Worm (Caenorhabditis elegans) whole organism, L1 larva: ENCODE data around the gene clec-165.

ENCODE experiments used
- C04F5.9 ChIP-seq: sonication (generic microtip); optimal IDR thresholded peaks from 2 replicates; lab custom pipeline; 2016; ENCODE audit warnings: missing genetic modification characterization, missing compliant biosample characterization
- C34B4.2 ChIP-seq: sonication (generic microtip); optimal IDR thresholded peaks from 2 replicates; lab custom pipeline; 2017; ENCODE audit warnings: mild to moderate bottlenecking, missing genetic modification characterization, missing compliant biosample characterization
- F16B12.6 ChIP-seq: fragments of 150-350 bp; optimal IDR thresholded peaks from 2 replicates; lab custom pipeline; 2014; ENCODE audit warnings: missing biosample characterization, missing genetic modification characterization
- blmp-1 ChIP-seq: fragments of 150-350 bp; optimal IDR thresholded peaks from 2 replicates; lab custom pipeline; 2014; ENCODE audit warnings: missing biosample characterization, missing genetic modification characterization
- ceh-8 ChIP-seq: fragments of 200-800 bp; sonication (Bioruptor generic); optimal IDR thresholded peaks from 2 replicates; lab custom pipeline; 2018; ENCODE audit warnings: mild to moderate bottlenecking, missing genetic modification characterization, moderate library complexity, missing compliant biosample characterization
- ceh-82 ChIP-seq, 3 experiments: fragments of 150-350 bp in 1 of 3; sonication (generic microtip) in 2 of 3; optimal IDR thresholded peaks; 2 replicates each; lab custom pipeline; 2014 to 2017; ENCODE audit warnings: missing biosample characterization in 3 of 3, missing genetic modification characterization in 3 of 3
- ces-1 ChIP-seq: fragments of 150-350 bp; optimal IDR thresholded peaks from 2 replicates; lab custom pipeline; 2014; ENCODE audit warnings: missing biosample characterization, missing genetic modification reagents, missing genetic modification characterization
- efl-1 ChIP-seq, 4 experiments: fragments of 150-350 bp; optimal IDR thresholded peaks in 3 of 4; peaks in 1 of 4; 1 replicate in 1 of 4; 2 replicates in 3 of 4; lab custom pipeline; 2014; ENCODE audit warnings: missing biosample characterization in 2 of 4, missing genetic modification characterization in 2 of 4, missing genetic modification reagents in 2 of 4
- egl-27 ChIP-seq, 2 experiments: fragments of 150-350 bp in 1 of 2; sonication (generic microtip); optimal IDR thresholded peaks; 3 replicates each; lab custom pipeline; 2017 to 2018; ENCODE audit warnings: missing biosample characterization in 2 of 2, missing genetic modification characterization in 2 of 2, missing genetic modification reagents in 2 of 2
- elt-2 ChIP-seq: sonication (generic microtip); optimal IDR thresholded peaks from 2 replicates; lab custom pipeline; 2016; ENCODE audit warnings: missing genetic modification characterization, mild to moderate bottlenecking, inconsistent platforms, missing compliant biosample characterization, missing genetic modification reagents
- fkh-10 ChIP-seq: sonication (generic microtip); optimal IDR thresholded peaks from 2 replicates; lab custom pipeline; 2017; ENCODE audit warnings: missing biosample characterization, missing genetic modification reagents, missing genetic modification characterization
- fkh-4 ChIP-seq: sonication (generic microtip); optimal IDR thresholded peaks from 2 replicates; lab custom pipeline; 2016; ENCODE audit warnings: missing compliant biosample characterization, missing genetic modification characterization, borderline replicate concordance
- fos-1 ChIP-seq: fragments of 150-350 bp; optimal IDR thresholded peaks from 2 replicates; lab custom pipeline; 2014; ENCODE audit warnings: missing biosample characterization, missing genetic modification characterization
- hpl-2 ChIP-seq: fragments of 150-350 bp; optimal IDR thresholded peaks from 2 replicates; lab custom pipeline; 2014; ENCODE audit warnings: missing biosample characterization, missing genetic modification reagents, missing genetic modification characterization
- isw-1 ChIP-seq: fragments of 200-800 bp; sonication (Bioruptor generic); IDR thresholded peaks from 2 replicates; pipeline ENCODE4 v1.3.6; 2022; ENCODE audit warnings: missing genetic modification characterization, missing compliant biosample characterization
- jun-1 ChIP-seq: fragments of 150-350 bp; optimal IDR thresholded peaks from 2 replicates; lab custom pipeline; 2014; ENCODE audit warnings: missing biosample characterization, missing genetic modification reagents, missing genetic modification characterization
- lin-14 ChIP-seq: fragments of 200-800 bp; sonication (Bioruptor generic); optimal IDR thresholded peaks from 2 replicates; lab custom pipeline; 2018; ENCODE audit warnings: mild to moderate bottlenecking, missing genetic modification characterization, moderate library complexity, missing compliant biosample characterization
- lin-15B ChIP-seq: fragments of 150-350 bp; sonication (generic microtip); optimal IDR thresholded peaks from 3 replicates; lab custom pipeline; 2014; ENCODE audit warnings: missing biosample characterization, missing genetic modification characterization
- lin-39 ChIP-seq: fragments of 150-350 bp; optimal IDR thresholded peaks from 2 replicates; lab custom pipeline; 2014; ENCODE audit warnings: missing biosample characterization, missing genetic modification reagents, missing genetic modification characterization
- lir-3 ChIP-seq: sonication (generic microtip); optimal IDR thresholded peaks from 2 replicates; lab custom pipeline; 2016; ENCODE audit warnings: mild to moderate bottlenecking, missing genetic modification characterization, moderate library complexity, missing compliant biosample characterization; ENCODE audit not compliant: poor library complexity
- lsy-2 ChIP-seq, 2 experiments: fragments of 150-350 bp; optimal IDR thresholded peaks; 2 replicates each; lab custom pipeline; 2014; ENCODE audit warnings: missing biosample characterization in 2 of 2, missing genetic modification characterization in 2 of 2
- mdl-1 ChIP-seq, 2 experiments: fragments of 150-350 bp; optimal IDR thresholded peaks; 2 replicates each; lab custom pipeline; 2014 to 2017; ENCODE audit warnings: missing biosample characterization in 2 of 2, missing genetic modification characterization in 2 of 2, inconsistent platforms in 1 of 2
- mep-1 ChIP-seq: fragments of 150-350 bp; optimal IDR thresholded peaks from 2 replicates; lab custom pipeline; 2014; ENCODE audit warnings: missing biosample characterization, missing genetic modification characterization
- nhr-11 ChIP-seq: fragments of 150-350 bp; optimal IDR thresholded peaks from 2 replicates; lab custom pipeline; 2014; ENCODE audit warnings: missing biosample characterization, missing genetic modification characterization
- nhr-12 ChIP-seq: sonication (generic microtip); optimal IDR thresholded peaks from 2 replicates; lab custom pipeline; 2017; ENCODE audit warnings: missing biosample characterization, missing genetic modification characterization
- nhr-19 ChIP-seq: fragments of 200-800 bp; sonication (Bioruptor generic); conservative IDR thresholded peaks from 2 replicates; pipeline ENCODE4 v1.3.6; 2022; ENCODE audit warnings: missing genetic modification characterization, missing compliant biosample characterization
- nhr-20 ChIP-seq: sonication (generic microtip); optimal IDR thresholded peaks from 2 replicates; lab custom pipeline; 2016; ENCODE audit warnings: mild to moderate bottlenecking, missing genetic modification characterization, missing compliant biosample characterization
- nhr-28 ChIP-seq: fragments of 150-350 bp; optimal IDR thresholded peaks from 2 replicates; lab custom pipeline; 2014; ENCODE audit warnings: missing biosample characterization, missing genetic modification characterization
- nhr-47 ChIP-seq: sonication (generic microtip); optimal IDR thresholded peaks from 2 replicates; lab custom pipeline; 2016; ENCODE audit warnings: mild to moderate bottlenecking, missing genetic modification characterization, moderate library complexity, missing compliant biosample characterization
- nhr-76 ChIP-seq: sonication (generic microtip); optimal IDR thresholded peaks from 2 replicates; lab custom pipeline; 2017; ENCODE audit warnings: missing biosample characterization, missing genetic modification characterization
- nhr-77 ChIP-seq: fragments of 150-350 bp; optimal IDR thresholded peaks from 2 replicates; lab custom pipeline; 2014; ENCODE audit warnings: missing biosample characterization, missing genetic modification characterization
- pax-3 ChIP-seq: fragments of 200-800 bp; sonication (Bioruptor generic); optimal IDR thresholded peaks from 2 replicates; lab custom pipeline; 2018; ENCODE audit warnings: mild to moderate bottlenecking, missing genetic modification characterization, moderate library complexity, missing compliant biosample characterization
- rnt-1 ChIP-seq: sonication (generic microtip); optimal IDR thresholded peaks from 2 replicates; lab custom pipeline; 2016; ENCODE audit warnings: mild to moderate bottlenecking, missing genetic modification characterization, moderate library complexity, missing compliant biosample characterization
- skn-1 ChIP-seq: fragments of 150-350 bp; optimal IDR thresholded peaks from 2 replicates; lab custom pipeline; 2014; ENCODE audit warnings: missing biosample characterization, missing genetic modification characterization
- snu-23 ChIP-seq: sonication (generic microtip); optimal IDR thresholded peaks from 2 replicates; lab custom pipeline; 2016; ENCODE audit warnings: missing genetic modification characterization, missing compliant biosample characterization
- sox-4 ChIP-seq: sonication (generic microtip); optimal IDR thresholded peaks from 2 replicates; lab custom pipeline; 2016; ENCODE audit warnings: missing genetic modification characterization, missing compliant biosample characterization
- sptf-1 ChIP-seq: fragments of 150-350 bp; optimal IDR thresholded peaks from 2 replicates; lab custom pipeline; 2014; ENCODE audit warnings: missing biosample characterization, missing genetic modification characterization
- swsn-7 ChIP-seq: sonication (generic microtip); optimal IDR thresholded peaks from 2 replicates; lab custom pipeline; 2016; ENCODE audit warnings: missing genetic modification characterization, missing compliant biosample characterization
- tbx-2 ChIP-seq: sonication (generic microtip); optimal IDR thresholded peaks from 2 replicates; lab custom pipeline; 2016; ENCODE audit warnings: missing genetic modification characterization, missing compliant biosample characterization
- tlp-1 ChIP-seq: fragments of 150-350 bp; optimal IDR thresholded peaks from 2 replicates; lab custom pipeline; 2014; ENCODE audit warnings: missing biosample characterization, missing genetic modification characterization
- unc-130 ChIP-seq: fragments of 150-350 bp; optimal IDR thresholded peaks from 2 replicates; lab custom pipeline; 2017; ENCODE audit warnings: missing biosample characterization, missing genetic modification characterization, inconsistent platforms
- unc-30 ChIP-seq: sonication (generic microtip); optimal IDR thresholded peaks from 2 replicates; lab custom pipeline; 2017; ENCODE audit warnings: missing biosample characterization, missing genetic modification characterization
- unc-98 ChIP-seq: fragments of 200-800 bp; sonication (Bioruptor generic); IDR thresholded peaks from 2 replicates; pipeline ENCODE4 v1.3.6; 2022; ENCODE audit warnings: missing genetic modification characterization, missing compliant biosample characterization
- zag-1 ChIP-seq: fragments of 150-350 bp; optimal IDR thresholded peaks from 2 replicates; lab custom pipeline; 2014; ENCODE audit warnings: missing biosample characterization, missing genetic modification characterization
- ztf-11 ChIP-seq, 2 experiments: sonication (generic microtip); optimal IDR thresholded peaks; 2 replicates each; lab custom pipeline; 2016 to 2017; ENCODE audit warnings: missing genetic modification characterization in 2 of 2, missing biosample characterization in 1 of 2, missing compliant biosample characterization in 1 of 2
- ztf-4 ChIP-seq: fragments of 150-350 bp; optimal IDR thresholded peaks from 2 replicates; lab custom pipeline; 2014; ENCODE audit warnings: missing biosample characterization, missing genetic modification characterization

Gene clec-165

DNA sequence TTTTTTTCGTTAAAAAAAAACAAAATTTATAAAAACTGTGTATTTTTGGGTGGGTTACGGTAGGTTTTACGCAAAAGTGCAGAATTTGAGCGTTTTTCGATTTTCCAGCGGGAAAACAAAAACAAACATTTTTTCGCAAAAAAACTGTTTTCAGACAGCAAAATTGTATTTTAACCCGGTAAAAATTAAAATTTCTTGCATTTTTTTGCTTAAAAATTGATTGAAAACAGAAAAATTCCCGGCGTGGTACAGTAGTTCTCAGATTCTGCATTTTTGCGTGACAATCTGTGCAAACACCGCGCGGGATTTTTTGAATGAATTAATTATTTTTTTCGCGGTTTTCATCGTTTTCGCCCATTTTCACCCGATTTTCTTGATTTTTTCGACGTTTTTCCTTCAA, 30.4 kb upstream of the clec-165 start:
- TF ChIP-seq ceh-8 (GFP tag; lab: Kevin White, UChicago) = no peak
- TF ChIP-seq nhr-76 (tag; lab: Kevin White, UChicago) = no peak
- no peak for TF ChIP-seq fkh-4 (tag; lab: Kevin White, UChicago)
- no peak for TF ChIP-seq C04F5.9 (tag; lab: Kevin White, UChicago)
- no peak for TF ChIP-seq isw-1 (GFP tag; lab: Robert Waterston, UW)
- TF ChIP-seq lin-39 = no peak
- TF ChIP-seq ztf-4 (tag; lab: Kevin White, UChicago) = no peak
- peak; percentile 5 for TF ChIP-seq F16B12.6 (tag; lab: Kevin White, UChicago)
- no peak for TF ChIP-seq pax-3 (tag; lab: Kevin White, UChicago)
- peak in 1 of 2 experiments; percentile 28 for TF ChIP-seq lsy-2 (tag; optimal IDR thresholded peaks at IDR 0.05; lab: Kevin White, UChicago)
- TF ChIP-seq mdl-1 (tag; optimal IDR thresholded peaks at IDR 0.05; lab: Kevin White, UChicago) = no peak
- no peak for TF ChIP-seq efl-1 (optimal IDR thresholded peaks at IDR 0.05; lab: Kevin White, UChicago)
- peak in 1 of 2 experiments; percentile 3 for TF ChIP-seq efl-1 (GFP tag; optimal IDR thresholded peaks at IDR 0.05 in 1 of 2; lab: Kevin White, UChicago)
- TF ChIP-seq nhr-28 (tag; lab: Kevin White, UChicago) = no peak
- TF ChIP-seq ztf-11 (tag; optimal IDR thresholded peaks at IDR 0.05; lab: Kevin White, UChicago) = no peak
- TF ChIP-seq, all 84 proteins: peak for 3

DNA sequence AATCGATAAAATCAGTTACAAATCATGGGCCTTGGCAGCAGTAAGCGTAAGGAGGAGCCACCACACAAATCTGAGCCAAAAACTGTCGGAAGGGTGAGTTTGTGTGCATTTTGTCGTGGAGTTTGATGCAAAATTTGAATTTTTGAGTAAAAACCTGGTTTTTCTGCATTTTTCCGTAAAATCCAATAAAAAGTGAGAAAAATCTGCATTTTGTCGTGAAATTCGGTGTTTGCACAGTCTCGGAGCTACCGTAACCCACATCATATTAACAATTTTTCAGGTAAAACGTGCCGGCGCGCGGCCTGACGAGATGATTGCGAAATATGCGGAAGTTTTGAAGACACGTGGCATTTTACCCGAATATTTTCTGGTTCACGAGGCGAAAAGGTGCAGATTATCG, 29.2 kb upstream of the clec-165 start:
- no peak for TF ChIP-seq efl-1 (optimal IDR thresholded peaks at IDR 0.05; lab: Kevin White, UChicago)
- peak in 1 of 2 experiments; percentile 10 for TF ChIP-seq efl-1 (GFP tag; optimal IDR thresholded peaks at IDR 0.05 in 1 of 2; lab: Kevin White, UChicago)
- no peak for TF ChIP-seq nhr-28 (tag; lab: Kevin White, UChicago)

DNA sequence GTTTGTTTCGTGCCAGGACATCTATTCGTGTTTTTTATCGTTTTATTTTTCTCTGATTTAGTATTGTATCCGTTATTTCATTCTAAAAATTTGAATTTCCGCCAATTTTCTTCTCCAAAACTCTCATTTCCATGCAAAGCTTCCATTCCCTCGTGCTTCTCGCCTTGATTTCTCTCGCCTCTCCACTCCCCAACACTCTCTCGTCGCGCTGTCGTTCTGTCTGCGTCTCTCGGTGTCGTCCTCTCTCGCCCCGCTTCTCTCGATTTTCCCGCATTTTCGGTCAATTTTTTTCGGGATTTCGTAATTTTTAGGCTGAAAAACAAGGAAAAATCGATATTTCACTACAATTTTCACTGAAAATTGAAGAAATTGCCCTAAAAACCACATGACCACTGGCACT, 27.9 kb upstream of the clec-165 start, which contains the start of gene C09E9.1:
TSS of gene C09E9.1 (plus strand) at position 286 of the 400 bp plus-strand sequence.
- TF ChIP-seq nhr-19 (GFP tag; lab: Robert Waterston, UW) (peak; percentile 40), nhr-28 (tag; lab: Kevin White, UChicago) (no peak), rnt-1 (peak; percentile 74), nhr-76 (tag; lab: Kevin White, UChicago) (no peak), tlp-1 (tag; lab: Kevin White, UChicago) (no peak), mdl-1 (tag; optimal IDR thresholded peaks at IDR 0.05; lab: Kevin White, UChicago) (peak; percentile 89 to 98), lsy-2 (tag; optimal IDR thresholded peaks at IDR 0.05; lab: Kevin White, UChicago) (peak; percentile 67 to 73), C34B4.2 (tag; lab: Kevin White, UChicago) (no peak), fkh-10 (GFP tag; lab: Kevin White, UChicago) (no peak), snu-23 (GFP tag; lab: Kevin White, UChicago) (peak; percentile 75), nhr-11 (tag; lab: Kevin White, UChicago) (peak; percentile 39), lir-3 (no peak), ces-1 (GFP tag; lab: Kevin White, UChicago) (no peak), tbx-2 (tag; lab: Kevin White, UChicago) (peak; percentile 73), ceh-82 (tag; optimal IDR thresholded peaks at IDR 0.05; lab: Kevin White, UChicago) (peak in 2 of 3 experiments; percentile 25 to 71), unc-98 (GFP tag; lab: Robert Waterston, UW) (no peak), egl-27 (tag; optimal IDR thresholded peaks at IDR 0.05; lab: Kevin White, UChicago) (no peak), sox-4 (tag; lab: Kevin White, UChicago) (no peak), hpl-2 (no peak), skn-1 (tag; lab: Kevin White, UChicago) (peak; percentile 76), mep-1 (peak; percentile 67), nhr-77 (tag; lab: Kevin White, UChicago) (no peak), elt-2 (peak; percentile 50), ceh-8 (GFP tag; lab: Kevin White, UChicago) (no peak), sptf-1 (tag; lab: Kevin White, UChicago) (no peak), efl-1 (optimal IDR thresholded peaks at IDR 0.05; lab: Kevin White, UChicago) (peak; percentile 84 to 90), efl-1 (GFP tag; optimal IDR thresholded peaks at IDR 0.05 in 1 of 2; lab: Kevin White, UChicago) (peak; percentile 88 to 98), isw-1 (GFP tag; lab: Robert Waterston, UW) (peak; percentile 60), nhr-12 (tag; lab: Kevin White, UChicago) (no peak), unc-130 (no peak), unc-30 (no peak), jun-1 (tag; lab: Kevin White, UChicago) (peak; percentile 59), lin-14 (GFP tag; lab: Kevin White, UChicago) (peak; percentile 79), lin-15B (tag; lab: Kevin White, UChicago) (peak; percentile 77), zag-1 (tag; lab: Kevin White, UChicago) (no peak), nhr-47 (tag; lab: Kevin White, UChicago) (peak; percentile 85), swsn-7 (tag; lab: Kevin White, UChicago) (peak; percentile 75), lin-39 (no peak), C04F5.9 (tag; lab: Kevin White, UChicago) (no peak), nhr-20 (peak; percentile 63), blmp-1 (peak; percentile 19), fos-1 (tag; lab: Kevin White, UChicago) (no peak)
